Worm (Caenorhabditis elegans): ENCODE data around the gene lpin-1.

- no peak for TF ChIP-seq ztf-11 (tag; optimal IDR thresholded peaks at IDR 0.05)
- TF ChIP-seq ceh-16 (tag; optimal IDR thresholded peaks at IDR 0.05), result no peak
- no peak for TF ChIP-seq nhr-77 (tag; optimal IDR thresholded peaks at IDR 0.05)
- no peak for TF ChIP-seq fkh-10 (GFP tag; optimal IDR thresholded peaks at IDR 0.05)
- TF ChIP-seq pha-4 (tag; optimal IDR thresholded peaks at IDR 0.05), result no peak
- TF ChIP-seq nhr-25 (tag; optimal IDR thresholded peaks at IDR 0.05), result no peak
- no peak for TF ChIP-seq elt-3 (tag; optimal IDR thresholded peaks at IDR 0.05)
- TF ChIP-seq ceh-82 (tag; optimal IDR thresholded peaks at IDR 0.05), result no peak
Observed at ce11 chrV:13665089-13665488, 11.2 kb upstream of the lpin-1 start, which contains the start of gene rde-12.

Measured in whole organism, L3 larva.